Fruit fly (Drosophila melanogaster) whole organism, embryonic: ENCODE data around the gene CG14817.

Experiments used
- Bgb ChIP-seq: fragments of 200-800 bp; sonication (Bioruptor generic); IDR thresholded peaks from 2 replicates; pipeline ENCODE4 v1.3.6; 2022; ENCODE audit warnings: missing biosample characterization, missing genetic modification characterization; ENCODE audit not compliant: partially characterized antibody
- CG10267 ChIP-seq: fragments of 200-800 bp; sonication (Bioruptor generic); optimal IDR thresholded peaks from 2 replicates; lab custom pipeline; 2018; ENCODE audit warnings: missing biosample characterization, mild to moderate bottlenecking, missing genetic modification characterization, moderate library complexity
- CG10543 ChIP-seq: fragments of 200-800 bp; sonication (Bioruptor generic); optimal IDR thresholded peaks from 3 replicates; lab custom pipeline; 2017; ENCODE audit warnings: missing biosample characterization, mild to moderate bottlenecking, missing genetic modification characterization, moderate library complexity
- CG10979 ChIP-seq: fragments of 200-800 bp; sonication (Bioruptor generic); optimal IDR thresholded peaks from 2 replicates; lab custom pipeline; 2018; ENCODE audit warnings: missing biosample characterization, mild to moderate bottlenecking, missing genetic modification characterization, moderate library complexity
- CG12236 ChIP-seq: fragments of 200-800 bp; sonication (Bioruptor generic); optimal IDR thresholded peaks from 2 replicates; lab custom pipeline; 2016; ENCODE audit warnings: missing biosample characterization, missing genetic modification characterization
- CG13287 ChIP-seq: fragments of 200-800 bp; sonication (Bioruptor generic); IDR thresholded peaks from 2 replicates; pipeline ENCODE4 v1.3.6; 2022; ENCODE audit warnings: missing biosample characterization, missing genetic modification characterization; ENCODE audit not compliant: partially characterized antibody
- CG14860 ChIP-seq: fragments of 200-800 bp; sonication (Bioruptor generic); IDR thresholded peaks from 3 replicates; pipeline ENCODE4 v1.3.6; 2022; ENCODE audit warnings: missing biosample characterization, missing genetic modification characterization; ENCODE audit not compliant: partially characterized antibody
- CG15514 ChIP-seq: fragments of 200-800 bp; sonication (Bioruptor generic); optimal IDR thresholded peaks from 3 replicates; lab custom pipeline; 2017; ENCODE audit warnings: missing biosample characterization, missing genetic modification characterization, mild to moderate bottlenecking, moderate library complexity, missing genetic modification reagents
- CG1603 ChIP-seq: fragments of 200-800 bp; sonication (Bioruptor generic); optimal IDR thresholded peaks from 2 replicates; lab custom pipeline; 2019; ENCODE audit warnings: missing biosample characterization, mild to moderate bottlenecking, missing genetic modification characterization, moderate library complexity
- CG16813 ChIP-seq: fragments of 200-800 bp; sonication (Bioruptor generic); IDR thresholded peaks from 3 replicates; pipeline ENCODE4 v1.3.6; 2022; ENCODE audit warnings: missing biosample characterization, missing genetic modification characterization; ENCODE audit not compliant: partially characterized antibody
- CG18764 ChIP-seq: fragments of 200-800 bp; sonication (Bioruptor generic); optimal IDR thresholded peaks from 3 replicates; lab custom pipeline; 2016; ENCODE audit warnings: missing biosample characterization, missing genetic modification characterization
- CG2116 ChIP-seq: fragments of 200-800 bp; sonication (Bioruptor generic); optimal IDR thresholded peaks from 3 replicates; lab custom pipeline; 2018; ENCODE audit warnings: missing biosample characterization, mild to moderate bottlenecking, missing genetic modification characterization
- CG2889 ChIP-seq: fragments of 200-800 bp; sonication (Bioruptor generic); IDR thresholded peaks from 3 replicates; pipeline ENCODE4 v1.3.6; 2022; ENCODE audit warnings: missing biosample characterization, missing genetic modification characterization
- CG34376 ChIP-seq: fragments of 200-800 bp; sonication (Bioruptor generic); optimal IDR thresholded peaks from 2 replicates; lab custom pipeline; 2018; ENCODE audit warnings: missing biosample characterization, mild to moderate bottlenecking, missing genetic modification characterization
- CG4617 ChIP-seq: fragments of 200-800 bp; sonication (Bioruptor generic); optimal IDR thresholded peaks from 3 replicates; lab custom pipeline; 2016; ENCODE audit warnings: missing biosample characterization, missing genetic modification characterization, borderline replicate concordance
- CG5180 ChIP-seq: fragments of 200-800 bp; sonication (Bioruptor generic); optimal IDR thresholded peaks from 3 replicates; lab custom pipeline; 2017; ENCODE audit warnings: missing biosample characterization, missing genetic modification characterization, mild to moderate bottlenecking, moderate library complexity, missing genetic modification reagents
- CG6765 ChIP-seq: fragments of 200-800 bp; sonication (Bioruptor generic); optimal IDR thresholded peaks from 3 replicates; lab custom pipeline; 2017; ENCODE audit warnings: missing biosample characterization, mild to moderate bottlenecking, missing genetic modification characterization
- CG9797 ChIP-seq: fragments of 200-800 bp; sonication (Bioruptor generic); optimal IDR thresholded peaks from 3 replicates; lab custom pipeline; 2018; ENCODE audit warnings: missing biosample characterization, mild to moderate bottlenecking, missing genetic modification characterization
- CoRest ChIP-seq: fragments of 200-800 bp; sonication (Bioruptor generic); optimal IDR thresholded peaks from 3 replicates; lab custom pipeline; 2018; ENCODE audit warnings: missing biosample characterization, mild to moderate bottlenecking, missing genetic modification characterization, moderate library complexity
- D19A ChIP-seq: fragments of 200-800 bp; optimal IDR thresholded peaks from 3 replicates; lab custom pipeline; 2019; ENCODE audit warnings: missing biosample characterization, mild to moderate bottlenecking, missing genetic modification characterization, moderate library complexity
- Doc3 ChIP-seq: fragments of 200-800 bp; sonication (Bioruptor generic); IDR thresholded peaks from 3 replicates; pipeline ENCODE4 v1.3.6; 2022; ENCODE audit warnings: missing biosample characterization, missing genetic modification characterization; ENCODE audit not compliant: partially characterized antibody
- Dp ChIP-seq: fragments of 200-800 bp; sonication (Bioruptor generic); optimal IDR thresholded peaks from 2 replicates; lab custom pipeline; 2018; ENCODE audit warnings: missing biosample characterization, mild to moderate bottlenecking, missing genetic modification characterization, moderate library complexity
- Elba2 ChIP-seq: fragments of 200-800 bp; sonication (Bioruptor generic); optimal IDR thresholded peaks from 3 replicates; lab custom pipeline; 2016; ENCODE audit warnings: missing biosample characterization, missing genetic modification characterization
- Fer1 ChIP-seq: fragments of 200-800 bp; sonication (Bioruptor generic); optimal IDR thresholded peaks from 2 replicates; lab custom pipeline; 2017; ENCODE audit warnings: missing biosample characterization, mild to moderate bottlenecking, missing genetic modification characterization
- H2.0 ChIP-seq: fragments of 200-800 bp; sonication (Bioruptor generic); IDR thresholded peaks from 2 replicates; pipeline ENCODE4 v1.3.6; 2022; ENCODE audit warnings: missing biosample characterization, missing genetic modification characterization
- HLH4C ChIP-seq: fragments of 200-800 bp; sonication (Bioruptor generic); IDR thresholded peaks from 3 replicates; pipeline ENCODE4 v1.3.6; 2022; ENCODE audit warnings: missing biosample characterization, missing genetic modification characterization; ENCODE audit not compliant: partially characterized antibody
- HLH54F ChIP-seq: fragments of 200-800 bp; sonication (Bioruptor generic); optimal IDR thresholded peaks from 3 replicates; lab custom pipeline; 2016; ENCODE audit warnings: missing biosample characterization, missing genetic modification characterization
- HmgZ ChIP-seq: fragments of 200-800 bp; sonication (Bioruptor generic); optimal IDR thresholded peaks from 2 replicates; lab custom pipeline; 2018; ENCODE audit warnings: missing biosample characterization, mild to moderate bottlenecking, missing genetic modification characterization
- Mad ChIP-seq: fragments of 200-800 bp; sonication (Bioruptor generic); optimal IDR thresholded peaks from 2 replicates; lab custom pipeline; 2016; ENCODE audit warnings: missing biosample characterization, missing genetic modification characterization
- Myb ChIP-seq: fragments of 200-800 bp; sonication (Bioruptor generic); optimal IDR thresholded peaks from 2 replicates; lab custom pipeline; 2016; ENCODE audit warnings: missing biosample characterization, missing genetic modification characterization
- NC2β ChIP-seq: fragments of 200-800 bp; sonication (Bioruptor generic); optimal IDR thresholded peaks from 2 replicates; lab custom pipeline; 2016; ENCODE audit warnings: missing biosample characterization, missing genetic modification characterization
- Spps ChIP-seq: fragments of 200-800 bp; sonication (Bioruptor generic); optimal IDR thresholded peaks from 2 replicates; lab custom pipeline; 2018; ENCODE audit warnings: missing biosample characterization, mild to moderate bottlenecking, missing genetic modification characterization
- Sry-β ChIP-seq: fragments of 200-800 bp; sonication (Bioruptor generic); optimal IDR thresholded peaks from 2 replicates; lab custom pipeline; 2018; ENCODE audit warnings: missing biosample characterization, mild to moderate bottlenecking, missing genetic modification characterization, moderate library complexity
- Sry-δ ChIP-seq: fragments of 200-800 bp; sonication (Bioruptor generic); optimal IDR thresholded peaks from 2 replicates; lab custom pipeline; 2016; ENCODE audit warnings: missing biosample characterization, missing genetic modification characterization
- YL-1 ChIP-seq: fragments of 200-800 bp; sonication (Bioruptor generic); optimal IDR thresholded peaks from 3 replicates; lab custom pipeline; 2017; ENCODE audit warnings: missing biosample characterization, mild to moderate bottlenecking, missing genetic modification characterization
- cg ChIP-seq: fragments of 200-800 bp; sonication (Bioruptor generic); optimal IDR thresholded peaks from 3 replicates; lab custom pipeline; 2019; ENCODE audit warnings: missing biosample characterization, mild to moderate bottlenecking, missing genetic modification characterization, moderate library complexity
- chinmo ChIP-seq: fragments of 200-800 bp; sonication (Bioruptor generic); IDR thresholded peaks from 4 replicates; pipeline ENCODE4 v1.3.6; 2022; ENCODE audit warnings: missing biosample characterization, missing genetic modification characterization; ENCODE audit not compliant: partially characterized antibody
- dati ChIP-seq: fragments of 200-800 bp; sonication (Bioruptor generic); IDR thresholded peaks from 2 replicates; pipeline ENCODE4 v1.3.6; 2022; ENCODE audit warnings: missing biosample characterization, missing genetic modification characterization
- hbn ChIP-seq: fragments of 200-800 bp; sonication (Bioruptor generic); IDR thresholded peaks from 2 replicates; pipeline ENCODE4 v1.3.6; 2022; ENCODE audit warnings: missing biosample characterization, missing genetic modification characterization; ENCODE audit not compliant: partially characterized antibody
- knrl ChIP-seq: fragments of 200-800 bp; sonication (Bioruptor generic); IDR thresholded peaks from 3 replicates; pipeline ENCODE4 v1.3.6; 2022; ENCODE audit warnings: missing biosample characterization, missing genetic modification characterization; ENCODE audit not compliant: partially characterized antibody
- pum ChIP-seq: fragments of 200-800 bp; sonication (Bioruptor generic); optimal IDR thresholded peaks from 2 replicates; lab custom pipeline; 2016; ENCODE audit warnings: missing biosample characterization, missing genetic modification characterization
- pzg ChIP-seq: fragments of 200-800 bp; sonication (Bioruptor generic); optimal IDR thresholded peaks from 3 replicates; lab custom pipeline; 2018; ENCODE audit warnings: missing biosample characterization, mild to moderate bottlenecking, missing genetic modification characterization, moderate library complexity
- stwl ChIP-seq: fragments of 200-800 bp; sonication (Bioruptor generic); optimal IDR thresholded peaks from 3 replicates; lab custom pipeline; 2018; ENCODE audit warnings: missing biosample characterization, mild to moderate bottlenecking, missing genetic modification characterization, moderate library complexity
- sug ChIP-seq: fragments of 200-800 bp; optimal IDR thresholded peaks from 2 replicates; lab custom pipeline; 2019; ENCODE audit warnings: missing biosample characterization, mild to moderate bottlenecking, missing genetic modification characterization, moderate library complexity
- tap ChIP-seq: fragments of 200-800 bp; optimal IDR thresholded peaks from 3 replicates; lab custom pipeline; 2019; ENCODE audit warnings: missing biosample characterization, mild to moderate bottlenecking, missing genetic modification characterization, moderate library complexity
- tin ChIP-seq: fragments of 200-800 bp; sonication (Bioruptor generic); optimal IDR thresholded peaks from 3 replicates; lab custom pipeline; 2016; ENCODE audit warnings: missing biosample characterization, missing genetic modification characterization
- vnd ChIP-seq: fragments of 200-800 bp; sonication (Bioruptor generic); IDR thresholded peaks from 3 replicates; pipeline ENCODE4 v1.3.6; 2022; ENCODE audit warnings: missing biosample characterization, missing genetic modification characterization; ENCODE audit not compliant: partially characterized antibody
- zen2 ChIP-seq: fragments of 200-800 bp; sonication (Bioruptor generic); IDR thresholded peaks from 3 replicates; pipeline ENCODE4 v1.3.6; 2022; ENCODE audit warnings: missing biosample characterization, missing genetic modification characterization; ENCODE audit not compliant: partially characterized antibody

Gene CG14817

dm6 chrX:1868586-1869111, 8.4 kb downstream of the CG14817 start, which contains the start of the genes CG14803 and Pex5 (continued):
- TF ChIP-seq pzg (GFP tag; lab: Kevin White, UChicago) (peak; percentile 54), Fer1 (GFP tag; lab: Kevin White, UChicago) (peak; percentile 33), CG12236 (no peak), NC2β (GFP tag; lab: Kevin White, UChicago) (no peak), pum (GFP tag; lab: Kevin White, UChicago) (no peak), chinmo (GFP tag; lab: Robert Waterston, UW) (no peak), Mad (GFP tag; lab: Kevin White, UChicago) (no peak), Myb (GFP tag; lab: Kevin White, UChicago) (peak; percentile 31), CG6765 (GFP tag; lab: Kevin White, UChicago) (no peak), CG14860 (GFP tag; lab: Robert Waterston, UW) (peak; percentile 52; the same call in 1 of the 3 replicates), cg (GFP tag; lab: Kevin White, UChicago) (no peak), Sry-β (peak; percentile 8), Bgb (GFP tag; lab: Robert Waterston, UW) (peak; percentile 65), CG9797 (GFP tag; lab: Kevin White, UChicago) (peak; percentile 3), CG16813 (GFP tag; lab: Robert Waterston, UW) (peak; percentile 65), CG4617 (GFP tag; lab: Kevin White, UChicago) (peak; percentile 41), Sry-δ (peak; percentile 43), CG15514 (GFP tag; lab: Kevin White, UChicago) (peak; percentile 44), dati (no peak), HLH54F (GFP tag; lab: Kevin White, UChicago) (no peak), CG13287 (GFP tag; lab: Robert Waterston, UW) (peak; percentile 73), CG5180 (GFP tag; lab: Kevin White, UChicago) (no peak), HLH4C (GFP tag; lab: Robert Waterston, UW) (peak; percentile 63; the same call in 2 of the 3 replicates), CG10267 (tag; lab: Kevin White, UChicago) (peak; percentile 90), hbn (peak; percentile 43; the same call in 1 of the 2 replicates), CG10543 (GFP tag; lab: Kevin White, UChicago) (no peak), CG1603 (tag; lab: Kevin White, UChicago) (no peak), CG34376 (peak; percentile 62), CG2889 (GFP tag; lab: Robert Waterston, UW) (no peak), HmgZ (peak; percentile 27), vnd (peak; percentile 39; the same call in 2 of the 3 replicates), Dp (peak; percentile 76), tin (no peak), Doc3 (GFP tag; lab: Robert Waterston, UW) (peak; percentile 39; the same call in 1 of the 3 replicates), CG10979 (tag; lab: Kevin White, UChicago) (no peak), CG2116 (GFP tag; lab: Kevin White, UChicago) (peak; percentile 59), Spps (tag; lab: Kevin White, UChicago) (no peak), CoRest (tag; lab: Kevin White, UChicago) (peak; percentile 3), YL-1 (peak; percentile 79), Elba2 (GFP tag; lab: Kevin White, UChicago) (peak; percentile 37), CG18764 (GFP tag; lab: Kevin White, UChicago) (no peak), knrl (peak; percentile 45; the same call in 2 of the 3 replicates), tap (tag; lab: Kevin White, UChicago) (no peak), stwl (tag; lab: Kevin White, UChicago) (peak; percentile 82), D19A (tag; lab: Kevin White, UChicago) (no peak), H2.0 (0 out of 2 replicates have a peak, but pooled peaks have one; percentile 14), sug (tag; lab: Kevin White, UChicago) (peak; percentile 9), zen2 (GFP tag; lab: Robert Waterston, UW) (peak; percentile 56; the same call in 2 of the 3 replicates)
